Fruit fly (Drosophila melanogaster) Kc167 (cell line): ENCODE measurements around the gene CG3919.

Experiments used
- Sin3A ChIP-seq: fragments of >200 bp; optimal IDR thresholded peaks from 2 replicates; lab custom pipeline; 2018; ENCODE audit warnings: missing external identifiers
- h ChIP-seq: fragments of >200 bp; optimal IDR thresholded peaks from 3 replicates; lab custom pipeline; 2018; ENCODE audit warnings: missing external identifiers
- psq ChIP-seq: fragments of >200 bp; optimal IDR thresholded peaks from 2 replicates; lab custom pipeline; 2017; ENCODE audit warnings: missing external identifiers

DNA sequence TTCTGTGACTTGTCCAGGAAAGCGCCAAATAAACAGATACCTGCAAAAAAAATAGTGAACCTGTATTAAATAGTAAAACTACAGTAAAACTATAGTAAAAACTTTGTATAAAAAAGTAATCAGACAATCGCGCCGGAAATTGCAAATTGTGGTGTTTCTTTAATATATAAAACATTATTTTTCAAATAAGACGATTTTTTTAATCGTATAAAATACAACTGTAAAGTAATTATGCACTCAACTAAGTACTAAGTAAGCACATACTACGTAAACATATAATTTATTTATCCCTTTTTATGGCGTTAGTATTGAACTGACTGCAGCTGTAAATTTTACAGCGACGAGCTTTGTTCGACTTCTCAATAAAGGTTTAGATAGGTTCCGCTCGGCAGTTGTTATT is 28.9 kb upstream of the CG3919 start, which contains the start of gene CG43120:
- TF ChIP-seq h (lab: Kevin White, UChicago) (no peak), psq (lab: Kevin White, UChicago) (no peak), Sin3A (lab: Kevin White, UChicago) (no peak)
